Worm (Caenorhabditis elegans): ENCODE results near the gene srd-51.

ce11 chrX:13477356-13477755, 7.4 kb downstream of the srd-51 start, which contains the start of gene efn-3:
- TF ChIP-seq ceh-63 (GFP tag; optimal IDR thresholded peaks at IDR 0.05) (no peak), lin-39 (tag; optimal IDR thresholded peaks at IDR 0.05) (no peak), ztf-4 (tag; optimal IDR thresholded peaks at IDR 0.05) (no peak), nhr-76 (tag; optimal IDR thresholded peaks at IDR 0.05) (no peak), lin-13 (GFP tag; optimal IDR thresholded peaks at IDR 0.05) (no peak), unc-62 (GFP tag; optimal IDR thresholded peaks at IDR 0.05) (no peak), hlh-4 (tag; optimal IDR thresholded peaks at IDR 0.05) (no peak), snpc-4 (tag; optimal IDR thresholded peaks at IDR 0.05) (no peak), ama-1 (optimal IDR thresholded peaks at IDR 0.05) (no peak), ceh-82 (tag; optimal IDR thresholded peaks at IDR 0.05) (no peak)
